Fruit fly (Drosophila melanogaster): ENCODE results near the gene Ir76a.

The Ir76a gene

DNA sequence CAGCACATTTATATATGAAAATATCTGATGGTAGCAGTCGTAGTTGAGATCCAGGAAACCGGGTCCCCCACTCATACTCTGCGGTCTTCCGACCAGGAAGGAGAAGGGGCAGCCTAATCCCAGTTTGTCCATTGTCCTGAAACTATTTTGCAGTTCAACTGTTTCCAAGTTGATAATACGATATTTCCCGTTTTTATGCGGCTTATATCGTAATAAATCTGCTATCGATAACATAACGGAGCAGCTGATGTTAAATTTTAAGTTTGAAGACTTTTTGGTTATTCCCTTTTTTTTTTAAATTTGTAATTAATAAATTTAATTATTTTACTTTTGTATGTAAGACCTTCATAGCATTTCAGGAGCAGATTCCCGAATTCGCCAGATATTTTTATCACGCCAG is 2.0 kb downstream of the Ir76a start, which contains the start of gene CG14102:
CG14102 (minus strand) TSS at position 187 of the 400 bp plus-strand sequence.
- TF ChIP-seq foxo (GFP tag; optimal IDR thresholded peaks at IDR 0.05): no peak
- TF ChIP-seq psq (GFP tag; optimal IDR thresholded peaks at IDR 0.05): no peak
- no peak for TF ChIP-seq Hr83 (GFP tag; optimal IDR thresholded peaks at IDR 0.05; ENCODE audit: poor library complexity, severe bottlenecking)
- no peak for TF ChIP-seq Rel (GFP tag; optimal IDR thresholded peaks at IDR 0.05)
- TF ChIP-seq Rel (tag; optimal IDR thresholded peaks at IDR 0.05): no peak
- no peak for TF ChIP-seq jim (GFP tag; optimal IDR thresholded peaks at IDR 0.05)
- TF ChIP-seq sv (GFP tag; optimal IDR thresholded peaks at IDR 0.05): no peak
- no peak for TF ChIP-seq CG32264 (GFP tag; optimal IDR thresholded peaks at IDR 0.05)
- TF ChIP-seq dl (GFP tag; optimal IDR thresholded peaks at IDR 0.05; ENCODE audit: insufficient read depth in 1 of 2, partially characterized antibody in 2 of 2): no peak
- TF ChIP-seq CrebA (GFP tag; optimal IDR thresholded peaks at IDR 0.05; ENCODE audit: borderline replicate concordance): no peak
- TF ChIP-seq Hr78 (GFP tag; optimal IDR thresholded peaks at IDR 0.05): no peak
- no peak for TF ChIP-seq brk (GFP tag; optimal IDR thresholded peaks at IDR 0.05)
- no peak for TF ChIP-seq rgr (GFP tag; optimal IDR thresholded peaks at IDR 0.05)
- no peak for TF ChIP-seq Hnf4 (GFP tag; optimal IDR thresholded peaks at IDR 0.05)
- TF ChIP-seq CG9705 (GFP tag; optimal IDR thresholded peaks at IDR 0.05): no peak
- TF ChIP-seq Sp1 (GFP tag; optimal IDR thresholded peaks at IDR 0.05): no peak
- no peak for TF ChIP-seq HLH106 (tag; optimal IDR thresholded peaks at IDR 0.05)
- TF ChIP-seq Jra (GFP tag; optimal IDR thresholded peaks at IDR 0.05): no peak

DNA sequence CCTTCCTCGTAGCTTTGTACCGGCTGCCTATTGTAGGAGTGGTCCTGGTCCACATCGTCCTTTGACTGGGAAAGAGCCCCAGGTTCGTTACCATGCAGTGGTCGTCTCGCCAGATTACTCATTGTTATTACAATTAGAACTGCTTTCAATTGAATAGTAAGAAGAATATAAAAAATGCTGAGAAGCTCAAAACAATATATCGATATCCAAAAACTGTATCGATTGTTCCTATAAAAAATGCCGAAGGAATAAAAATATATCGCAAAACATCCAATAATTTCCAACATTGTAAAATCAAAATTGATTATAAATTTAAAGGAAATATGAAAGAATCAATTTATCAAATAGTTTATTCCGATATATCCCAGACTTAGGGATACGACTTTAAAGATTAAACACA is 5.8 kb downstream of the Ir76a start, which contains the start of the genes TORIP and Ccdc58:
TORIP (minus strand) TSS at position 173 of the 400 bp plus-strand sequence.
Ccdc58 (plus strand) TSS at position 274 of the 400 bp plus-strand sequence.
- TF ChIP-seq Rel (GFP tag; optimal IDR thresholded peaks at IDR 0.05): no peak
- TF ChIP-seq Rel (tag; optimal IDR thresholded peaks at IDR 0.05): peak; percentile 39
- no peak for TF ChIP-seq dmrt93B (GFP tag; optimal IDR thresholded peaks at IDR 0.05)

DNA sequence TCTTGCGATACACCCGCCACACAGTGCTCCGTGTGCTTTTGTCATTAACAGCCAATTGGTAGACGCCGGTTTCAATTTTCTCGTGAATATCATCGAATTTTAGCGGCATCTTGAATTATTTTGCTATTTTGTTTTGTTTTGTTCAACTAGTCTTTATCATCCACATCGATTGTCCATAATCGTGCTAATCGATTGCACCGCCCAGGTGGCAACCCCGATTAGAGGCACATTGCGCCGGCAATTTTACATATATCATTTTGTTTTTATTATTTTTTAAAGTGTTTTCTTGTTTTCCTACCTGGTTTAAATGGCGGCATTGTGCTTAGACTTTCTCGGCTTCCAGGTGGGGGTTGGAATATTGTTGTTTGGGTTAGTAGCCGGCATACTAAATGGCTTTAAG is 6.8 kb downstream of the Ir76a start, which contains the start of gene CG34116:
CG34116 (minus strand) TSS at position 142 of the 400 bp plus-strand sequence.
- TF ChIP-seq Abd-B (GFP tag; optimal IDR thresholded peaks at IDR 0.05): no peak
- no peak for TF ChIP-seq Hr78 (GFP tag; optimal IDR thresholded peaks at IDR 0.05)
- TF ChIP-seq Sp1 (GFP tag; optimal IDR thresholded peaks at IDR 0.05): no peak
- TF ChIP-seq Vsx2 (GFP tag; optimal IDR thresholded peaks at IDR 0.05; ENCODE audit: partially characterized antibody): no peak
- TF ChIP-seq CrebA (GFP tag; optimal IDR thresholded peaks at IDR 0.05; ENCODE audit: borderline replicate concordance): no peak
- no peak for TF ChIP-seq Myc (optimal IDR thresholded peaks at IDR 0.05)

DNA sequence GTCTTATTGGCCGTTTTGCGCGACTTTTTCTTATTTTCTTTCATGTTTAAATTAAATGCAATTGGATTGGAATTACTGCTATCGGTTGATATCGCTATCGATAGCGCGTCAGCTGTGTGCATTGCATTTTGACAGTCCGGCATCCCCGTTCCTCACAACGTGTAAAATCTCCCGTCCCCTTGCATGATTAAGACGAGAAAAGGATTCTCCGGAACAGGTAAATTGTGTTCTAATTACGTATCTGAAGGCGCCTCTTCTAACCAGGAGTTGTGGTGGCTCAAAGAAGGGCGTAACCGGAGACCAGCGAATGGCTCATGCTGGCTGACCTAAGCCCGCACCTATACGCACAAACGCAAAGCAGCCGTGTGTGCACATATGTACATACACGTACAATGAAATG is 8.0 kb downstream of the Ir76a start, which contains the start of the genes CG14104 and Kap-alpha1:
CG14104 (minus strand) TSS at position 97 of the 400 bp plus-strand sequence.
Kap-alpha1 (plus strand) TSS at position 130 of the 400 bp plus-strand sequence.
- TF ChIP-seq rgr (GFP tag; optimal IDR thresholded peaks at IDR 0.05) (no peak), N (GFP tag; optimal IDR thresholded peaks at IDR 0.05) (peak; percentile 47), Myc (optimal IDR thresholded peaks at IDR 0.05) (peak; percentile 11), Rel (GFP tag; optimal IDR thresholded peaks at IDR 0.05) (no peak), Rel (tag; optimal IDR thresholded peaks at IDR 0.05) (peak; percentile 28)

DNA sequence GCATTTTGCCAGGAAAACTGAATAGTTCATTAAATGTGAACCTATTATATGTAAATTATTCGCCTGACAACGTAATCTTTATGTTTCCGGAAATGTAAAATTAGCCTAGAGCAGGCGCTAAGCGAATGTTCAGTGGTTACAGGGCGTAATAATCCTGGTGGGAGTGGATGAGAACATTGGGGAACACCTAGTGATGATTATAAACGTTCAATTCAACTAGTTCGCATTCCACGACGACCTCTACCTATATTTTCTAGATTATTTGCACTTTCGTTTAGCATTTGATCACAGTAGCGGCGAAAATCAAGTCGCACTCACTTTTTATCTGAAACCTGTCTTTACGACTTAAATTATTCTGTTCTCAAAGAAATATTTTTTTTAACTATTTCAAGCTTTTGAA is 8.4 kb downstream of the Ir76a start:
- no peak for TF ChIP-seq Dif (GFP tag; optimal IDR thresholded peaks at IDR 0.05; ENCODE audit: partially characterized antibody)
- TF ChIP-seq Hr78 (GFP tag; optimal IDR thresholded peaks at IDR 0.05): no peak
- no peak for TF ChIP-seq ey (GFP tag; optimal IDR thresholded peaks at IDR 0.05)
- no peak for TF ChIP-seq foxo (GFP tag; optimal IDR thresholded peaks at IDR 0.05)
- no peak for TF ChIP-seq psq (GFP tag; optimal IDR thresholded peaks at IDR 0.05)
- TF ChIP-seq tai (GFP tag; optimal IDR thresholded peaks at IDR 0.05): no peak

DNA sequence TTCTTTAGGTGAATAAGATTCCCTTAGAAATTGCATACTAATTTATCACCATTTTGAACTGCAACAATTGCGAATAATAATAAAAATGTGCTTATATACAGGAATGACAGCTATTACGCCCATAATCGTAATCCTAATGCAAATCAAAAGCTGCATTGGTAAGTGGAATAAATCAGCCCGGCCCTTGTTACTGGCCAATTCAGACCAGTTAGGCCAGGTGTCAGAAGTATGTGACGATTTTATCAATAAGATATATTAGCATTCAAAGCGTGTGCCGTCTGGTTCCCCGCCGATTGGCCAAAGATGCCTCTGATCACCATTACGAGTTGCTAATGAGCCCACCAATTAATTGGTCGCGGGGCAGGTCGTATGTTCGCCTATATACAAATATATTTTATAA is 13.4 kb downstream of the Ir76a start:
- no peak for TF ChIP-seq dmrt93B (GFP tag; optimal IDR thresholded peaks at IDR 0.05)

All from whole organism, wandering third instar larva.